Worm (Caenorhabditis elegans) whole organism, L4 larva: Measurements from ENCODE around the gene C06E7.88.

Experiments
- T26A8.4 ChIP-seq: fragments of 200-800 bp; sonication (Bioruptor generic); IDR thresholded peaks from 2 replicates; pipeline ENCODE4 v1.3.6; 2022; ENCODE audit warnings: missing genetic modification characterization, missing compliant biosample characterization
- ZK337.2 ChIP-seq: fragments of 200-800 bp; sonication (Bioruptor generic); IDR thresholded peaks from 2 replicates; pipeline ENCODE4 v1.3.6; 2022; ENCODE audit warnings: missing genetic modification reagents, missing genetic modification characterization, missing compliant biosample characterization
- aha-1 ChIP-seq: fragments of 150-350 bp; peaks from one replicate; lab custom pipeline; 2014; ENCODE audit warnings: missing biosample characterization, missing genetic modification characterization
- ceh-62 ChIP-seq: sonication (generic microtip); optimal IDR thresholded peaks from 2 replicates; lab custom pipeline; 2017; ENCODE audit warnings: missing biosample characterization, missing genetic modification characterization
- daf-12 ChIP-seq: fragments of 150-350 bp; optimal IDR thresholded peaks from 2 replicates; lab custom pipeline; 2014; ENCODE audit warnings: missing biosample characterization, missing genetic modification reagents, missing genetic modification characterization
- daf-16 ChIP-seq, 3 experiments: sonication (generic microtip); optimal IDR thresholded peaks; 2 replicates each; lab custom pipeline; 2016 to 2017; ENCODE audit warnings: missing genetic modification characterization in 3 of 3, missing genetic modification reagents in 3 of 3, mild to moderate bottlenecking in 2 of 3, missing compliant biosample characterization in 2 of 3, missing biosample characterization in 1 of 3, moderate library complexity in 1 of 3
- dmd-6 ChIP-seq: fragments of 200-800 bp; sonication (Bioruptor generic); IDR thresholded peaks from 2 replicates; pipeline ENCODE4 v1.3.6; 2022; ENCODE audit warnings: missing genetic modification reagents, missing genetic modification characterization, missing compliant biosample characterization
- dve-1 ChIP-seq: sonication (generic microtip); optimal IDR thresholded peaks from 2 replicates; lab custom pipeline; 2017; ENCODE audit warnings: antibody characterized with exemption, mild to moderate bottlenecking, missing genetic modification characterization, missing compliant biosample characterization; ENCODE audit not compliant: insufficient read depth
- egl-27 ChIP-seq: sonication (generic microtip); optimal IDR thresholded peaks from 3 replicates; lab custom pipeline; 2017; ENCODE audit warnings: missing biosample characterization, missing genetic modification reagents, missing genetic modification characterization
- hif-1 ChIP-seq, 2 experiments: sonication (generic microtip); optimal IDR thresholded peaks; 2 replicates each; lab custom pipeline; 2016 to 2017; ENCODE audit warnings: missing compliant biosample characterization in 2 of 2, missing genetic modification characterization in 2 of 2, missing genetic modification reagents in 2 of 2, missing genotype in 2 of 2, mild to moderate bottlenecking in 1 of 2
- hlh-30 ChIP-seq: sonication (generic microtip); optimal IDR thresholded peaks from 2 replicates; lab custom pipeline; 2017; ENCODE audit warnings: antibody characterized with exemption, mild to moderate bottlenecking, missing genetic modification characterization, missing compliant biosample characterization; ENCODE audit not compliant: insufficient read depth
- hmg-1.1 ChIP-seq: fragments of 200-800 bp; sonication (Bioruptor generic); IDR thresholded peaks from 2 replicates; pipeline ENCODE4 v1.3.6; 2022; ENCODE audit warnings: missing genetic modification reagents, missing genetic modification characterization, missing compliant biosample characterization
- jun-1 ChIP-seq: fragments of 150-350 bp; optimal IDR thresholded peaks from 2 replicates; lab custom pipeline; 2014; ENCODE audit warnings: missing biosample characterization, missing genetic modification reagents, missing genetic modification characterization
- lin-1 ChIP-seq: fragments of 200-800 bp; sonication (Bioruptor generic); IDR thresholded peaks from 2 replicates; pipeline ENCODE4 v1.3.6; 2022; ENCODE audit warnings: missing genetic modification reagents, missing genetic modification characterization, missing compliant biosample characterization
- lin-13 ChIP-seq: fragments of 150-350 bp; optimal IDR thresholded peaks from 2 replicates; lab custom pipeline; 2014; ENCODE audit warnings: missing biosample characterization, missing genetic modification reagents, missing genetic modification characterization
- lin-29 ChIP-seq: fragments of 200-800 bp; sonication (Bioruptor generic); IDR thresholded peaks from 2 replicates; pipeline ENCODE4 v1.3.6; 2022; ENCODE audit warnings: missing genetic modification reagents, missing genetic modification characterization, missing compliant biosample characterization
- lin-38 ChIP-seq: fragments of 200-800 bp; sonication (Bioruptor generic); IDR thresholded peaks from 2 replicates; pipeline ENCODE4 v1.3.6; 2022; ENCODE audit warnings: missing genetic modification reagents, missing genetic modification characterization, missing compliant biosample characterization
- lsy-2 ChIP-seq, 2 experiments: fragments of 150-350 bp in 1 of 2; sonication (generic microtip) in 1 of 2; optimal IDR thresholded peaks; 2 replicates each; lab custom pipeline; 2014 to 2017; ENCODE audit warnings: missing biosample characterization in 2 of 2, missing genetic modification characterization in 2 of 2
- mdl-1 ChIP-seq, 2 experiments: fragments of 150-350 bp in 1 of 2; sonication (generic microtip) in 1 of 2; optimal IDR thresholded peaks; 2 replicates each; lab custom pipeline; 2014 to 2017; ENCODE audit warnings: missing biosample characterization in 2 of 2, missing genetic modification characterization in 2 of 2
- mep-1 ChIP-seq: fragments of 150-350 bp; sonication (generic microtip); optimal IDR thresholded peaks from 3 replicates; lab custom pipeline; 2014; ENCODE audit warnings: missing biosample characterization, missing genetic modification characterization
- mes-2 ChIP-seq: sonication (generic microtip); optimal IDR thresholded peaks from 2 replicates; lab custom pipeline; 2016; ENCODE audit warnings: missing genotype, mild to moderate bottlenecking, missing genetic modification characterization, missing compliant biosample characterization; ENCODE audit not compliant: poor library complexity, severe bottlenecking
- mxl-3 ChIP-seq: fragments of 200-800 bp; sonication (Bioruptor generic); optimal IDR thresholded peaks from 2 replicates; lab custom pipeline; 2018; ENCODE audit warnings: mild to moderate bottlenecking, missing genetic modification characterization, missing compliant biosample characterization
- nhr-102 ChIP-seq: sonication (generic microtip); optimal IDR thresholded peaks from 2 replicates; lab custom pipeline; 2016; ENCODE audit warnings: mild to moderate bottlenecking, missing genetic modification characterization, moderate library complexity, missing compliant biosample characterization
- nhr-11 ChIP-seq: fragments of 150-350 bp; optimal IDR thresholded peaks from 2 replicates; lab custom pipeline; 2014; ENCODE audit warnings: missing biosample characterization, missing genetic modification characterization
- nhr-25 ChIP-seq: sonication (generic microtip); optimal IDR thresholded peaks from 2 replicates; lab custom pipeline; 2017; ENCODE audit warnings: missing genetic modification characterization, mild to moderate bottlenecking, missing compliant biosample characterization, antibody characterized with exemption, moderate library complexity, borderline replicate concordance; ENCODE audit not compliant: insufficient read depth
- nhr-28 ChIP-seq: fragments of 150-350 bp; optimal IDR thresholded peaks from 2 replicates; lab custom pipeline; 2014; ENCODE audit warnings: missing biosample characterization, missing genetic modification characterization
- nhr-42 ChIP-seq: fragments of 200-800 bp; sonication (Bioruptor generic); IDR thresholded peaks from 2 replicates; pipeline ENCODE4 v1.3.6; 2022; ENCODE audit warnings: missing genetic modification characterization, missing compliant biosample characterization
- nhr-48 ChIP-seq: sonication (generic microtip); optimal IDR thresholded peaks from 2 replicates; lab custom pipeline; 2016; ENCODE audit warnings: mild to moderate bottlenecking, missing genetic modification characterization, missing compliant biosample characterization
- nhr-6 ChIP-seq: fragments of 150-350 bp; optimal IDR thresholded peaks from 2 replicates; lab custom pipeline; 2014; ENCODE audit warnings: missing biosample characterization, missing genetic modification characterization
- nhr-77 ChIP-seq: fragments of 150-350 bp; optimal IDR thresholded peaks from 2 replicates; lab custom pipeline; 2014; ENCODE audit warnings: missing biosample characterization, missing genetic modification characterization
- pqm-1 ChIP-seq: sonication (generic microtip); optimal IDR thresholded peaks from 2 replicates; lab custom pipeline; 2017; ENCODE audit warnings: missing biosample characterization, missing genetic modification characterization
- rbr-2 ChIP-seq: sonication (generic microtip); optimal IDR thresholded peaks from 2 replicates; lab custom pipeline; 2016; ENCODE audit warnings: missing genotype, missing genetic modification characterization, missing compliant biosample characterization
- saeg-2 ChIP-seq: fragments of 200-800 bp; sonication (Bioruptor generic); IDR thresholded peaks from 2 replicates; pipeline ENCODE4 v1.3.6; 2022; ENCODE audit warnings: missing genetic modification reagents, missing genetic modification characterization, missing compliant biosample characterization
- skn-1 ChIP-seq: fragments of 150-350 bp; optimal IDR thresholded peaks from 2 replicates; lab custom pipeline; 2014; ENCODE audit warnings: missing biosample characterization, missing genetic modification characterization
- snpc-1.2 ChIP-seq: fragments of 200-800 bp; sonication (Bioruptor generic); IDR thresholded peaks from 2 replicates; pipeline ENCODE4 v1.3.6; 2022; ENCODE audit warnings: missing genetic modification reagents, missing genetic modification characterization, missing compliant biosample characterization
- spr-1 ChIP-seq: sonication (generic microtip); optimal IDR thresholded peaks from 2 replicates; lab custom pipeline; 2016; ENCODE audit warnings: mild to moderate bottlenecking, missing genetic modification characterization, missing compliant biosample characterization
- unc-62 ChIP-seq, 3 experiments: fragments of 150-350 bp in 1 of 3; sonication (generic microtip); optimal IDR thresholded peaks in 2 of 3; peaks in 1 of 3; 1 replicate in 1 of 3; 2 replicates in 2 of 3; lab custom pipeline; 2014 to 2017; ENCODE audit warnings: missing biosample characterization in 3 of 3, missing genetic modification characterization in 3 of 3, missing genetic modification reagents in 3 of 3, missing genotype in 1 of 3
- zag-1 ChIP-seq: fragments of 150-350 bp; optimal IDR thresholded peaks from 2 replicates; lab custom pipeline; 2014; ENCODE audit warnings: missing biosample characterization, missing genetic modification characterization
- ztf-7 ChIP-seq: fragments of 150-350 bp; optimal IDR thresholded peaks from 2 replicates; lab custom pipeline; 2014; ENCODE audit warnings: missing biosample characterization, missing genetic modification characterization

The C06E7.88 gene

DNA sequence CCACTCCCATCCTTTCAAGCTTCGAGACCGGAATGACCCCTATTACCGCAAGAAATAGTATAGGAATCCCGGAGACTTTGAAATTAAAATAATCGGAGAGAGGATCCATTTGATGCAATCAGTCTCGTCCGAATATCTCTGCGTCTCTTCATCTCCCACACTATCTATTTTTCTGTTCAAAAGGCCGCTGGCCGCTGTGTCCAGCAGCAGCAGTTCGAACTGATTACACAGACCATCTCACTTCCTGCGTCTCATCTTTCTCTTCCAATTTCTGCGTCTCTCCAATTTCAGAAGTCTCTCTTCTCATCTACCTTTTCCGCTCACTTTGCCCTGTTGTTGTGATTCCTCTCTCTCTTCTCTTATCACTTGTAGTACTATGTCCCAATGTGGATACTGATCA, 49.6 kb downstream of the C06E7.88 start:
- TF ChIP-seq nhr-6 (tag; lab: Kevin White, UChicago) (peak; percentile 82), spr-1 (tag; lab: Kevin White, UChicago) (peak; percentile 50), nhr-77 (peak; percentile 9), aha-1 (tag; lab: Kevin White, UChicago) (peak; percentile 59), nhr-28 (tag; lab: Kevin White, UChicago) (peak; percentile 87), jun-1 (tag; lab: Kevin White, UChicago) (no peak), rbr-2 (tag; lab: Kevin White, UChicago) (peak; percentile 25), mep-1 (tag; lab: Kevin White, UChicago) (peak; percentile 56), lin-1 (GFP tag; lab: Robert Waterston, UW) (peak; percentile 81), daf-12 (tag; lab: Kevin White, UChicago) (no peak), ztf-7 (no peak), mdl-1 (tag; optimal IDR thresholded peaks at IDR 0.05; lab: Kevin White, UChicago) (peak in 1 of 2 experiments; percentile 52), nhr-48 (tag; lab: Kevin White, UChicago) (peak; percentile 77), mxl-3 (peak; percentile 67), hlh-30 (peak; percentile 64), dmd-6 (peak; percentile 69), zag-1 (tag; lab: Kevin White, UChicago) (no peak), lin-29 (GFP tag; lab: Robert Waterston, UW) (no peak), dve-1 (tag; lab: Kevin White, UChicago) (peak; percentile 84), hif-1 (tag; optimal IDR thresholded peaks at IDR 0.05; lab: Kevin White, UChicago) (peak in 1 of 2 experiments; percentile 15), snpc-1.2 (GFP tag; lab: Robert Waterston, UW) (no peak), nhr-11 (tag; lab: Kevin White, UChicago) (no peak), lin-38 (no peak), pqm-1 (tag; lab: Kevin White, UChicago) (peak; percentile 70), hmg-1.1 (GFP tag; lab: Robert Waterston, UW) (peak; percentile 61), nhr-25 (tag; lab: Kevin White, UChicago) (peak; percentile 59), daf-16 (GFP tag; optimal IDR thresholded peaks at IDR 0.05; lab: Kevin White, UChicago) (peak in 1 of 2 experiments; percentile 23), daf-16 (tag; optimal IDR thresholded peaks at IDR 0.05; lab: Kevin White, UChicago) (peak; percentile 82), nhr-102 (peak; percentile 63), skn-1 (tag; lab: Kevin White, UChicago) (no peak), lsy-2 (tag; optimal IDR thresholded peaks at IDR 0.05; lab: Kevin White, UChicago) (peak in 1 of 2 experiments; percentile 55), lin-13 (GFP tag; lab: Kevin White, UChicago) (no peak), unc-62 (GFP tag; optimal IDR thresholded peaks at IDR 0.05 in 1 of 2; lab: Kevin White, UChicago) (peak in 1 of 2 experiments; percentile 52), unc-62 (tag; optimal IDR thresholded peaks at IDR 0.05; lab: Kevin White, UChicago) (no peak)

DNA sequence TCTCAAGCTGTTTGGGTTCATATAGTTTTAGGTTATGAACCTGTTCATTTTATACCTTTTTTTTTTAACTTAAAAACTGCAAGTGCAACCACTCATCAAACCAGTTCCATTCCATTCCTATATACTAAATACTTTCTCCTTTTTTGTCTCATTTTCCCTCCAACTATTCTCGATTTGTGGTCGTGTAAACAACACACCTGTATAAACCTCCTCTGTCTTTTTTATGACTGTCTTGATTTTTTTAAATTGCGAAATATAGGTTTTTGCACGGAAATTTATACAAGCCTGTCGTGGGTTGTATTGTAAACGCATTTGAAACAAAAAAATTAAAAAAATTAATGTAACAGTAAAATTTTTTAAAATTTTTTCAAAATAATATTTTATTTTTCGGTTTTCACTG, 50.6 kb downstream of the C06E7.88 start:
- TF ChIP-seq ZK337.2 (GFP tag; lab: Robert Waterston, UW) (no peak), daf-16 (GFP tag; optimal IDR thresholded peaks at IDR 0.05; lab: Kevin White, UChicago) (no peak), daf-16 (tag; optimal IDR thresholded peaks at IDR 0.05; lab: Kevin White, UChicago) (peak; percentile 73), ceh-62 (tag; lab: Kevin White, UChicago) (no peak), nhr-42 (GFP tag; lab: Robert Waterston, UW) (no peak), dve-1 (tag; lab: Kevin White, UChicago) (no peak), T26A8.4 (GFP tag; lab: Robert Waterston, UW) (no peak), egl-27 (tag; lab: Kevin White, UChicago) (no peak), saeg-2 (no peak), mes-2 (tag; lab: Kevin White, UChicago) (no peak)
